Fruit fly (Drosophila melanogaster): ENCODE measurements around the gene nrv2.

nrv2 gene

DNA sequence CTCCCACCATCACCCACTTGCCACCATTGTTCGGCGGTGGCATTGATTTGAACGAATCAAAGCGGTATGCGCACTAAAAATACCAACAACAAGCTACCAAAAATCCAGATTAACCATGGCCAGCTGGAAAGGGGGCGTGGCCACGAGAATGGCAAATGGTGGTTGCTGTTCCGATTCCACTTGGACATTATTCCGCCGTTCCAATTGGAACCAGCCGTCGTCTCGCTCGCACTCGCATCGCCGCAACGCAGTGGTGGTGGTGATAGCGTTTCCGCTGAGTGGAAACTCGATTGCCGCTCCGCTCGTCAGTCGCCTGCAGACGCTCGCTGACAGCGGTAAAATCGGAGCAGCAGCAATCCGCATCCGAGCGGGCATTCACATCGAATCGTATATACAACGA, 23.0 kb upstream of the nrv2 start, which contains the start of gene sens-2 (continued):
- TF ChIP-seq Dp (GFP tag; optimal IDR thresholded peaks at IDR 0.05): no peak
- no peak for TF ChIP-seq dan (GFP tag; IDR thresholded peaks at IDR 0.05)
- TF ChIP-seq CG11696 (GFP tag; IDR thresholded peaks at IDR 0.05): no peak
- no peak for TF ChIP-seq CG33213 (GFP tag; optimal IDR thresholded peaks at IDR 0.05)
- no peak for TF ChIP-seq schlank (tag; optimal IDR thresholded peaks at IDR 0.05)
- no peak for TF ChIP-seq CG12769 (tag; optimal IDR thresholded peaks at IDR 0.05)
- no peak for TF ChIP-seq hkb (optimal IDR thresholded peaks at IDR 0.05)
- no peak for TF ChIP-seq hkb (GFP tag; IDR thresholded peaks at IDR 0.05)
- no peak for TF ChIP-seq Dad (GFP tag; optimal IDR thresholded peaks at IDR 0.05)
- TF ChIP-seq CG2875 (GFP tag; optimal IDR thresholded peaks at IDR 0.05): no peak
- no peak for TF ChIP-seq CG9727 (GFP tag; optimal IDR thresholded peaks at IDR 0.05)
- no peak for TF ChIP-seq ham (GFP tag; IDR thresholded peaks at IDR 0.05)
- TF ChIP-seq Hr78 (GFP tag; optimal IDR thresholded peaks at IDR 0.05): no peak
- no peak for TF ChIP-seq ato (GFP tag; IDR thresholded peaks at IDR 0.05; ENCODE audit: partially characterized antibody)
- TF ChIP-seq CG10267 (tag; optimal IDR thresholded peaks at IDR 0.05): no peak
- TF ChIP-seq hth (optimal IDR thresholded peaks at IDR 0.05): no peak
- no peak for TF ChIP-seq CG30431 (GFP tag; optimal IDR thresholded peaks at IDR 0.05)
- no peak for TF ChIP-seq CG8944 (GFP tag; optimal IDR thresholded peaks at IDR 0.05)
- TF ChIP-seq CG9215 (GFP tag; IDR thresholded peaks at IDR 0.05): no peak
- no peak for TF ChIP-seq CG4617 (GFP tag; optimal IDR thresholded peaks at IDR 0.05; ENCODE audit: borderline replicate concordance)
- no peak for TF ChIP-seq dpn (GFP tag; optimal IDR thresholded peaks at IDR 0.05)
- peak; percentile 83 for TF ChIP-seq CG8478 (optimal IDR thresholded peaks at IDR 0.05)
- no peak for TF ChIP-seq Ssrp (tag; optimal IDR thresholded peaks at IDR 0.05)
- TF ChIP-seq CG7839 (tag; optimal IDR thresholded peaks at IDR 0.05): no peak
- peak; percentile 33; the same call in 1 of the 3 replicates for TF ChIP-seq CG34224 (GFP tag; IDR thresholded peaks at IDR 0.05; ENCODE audit: partially characterized antibody)
- TF ChIP-seq zen2 (GFP tag; IDR thresholded peaks at IDR 0.05; ENCODE audit: partially characterized antibody): no peak
- TF ChIP-seq en (GFP tag; optimal IDR thresholded peaks at IDR 0.05): no peak
- TF ChIP-seq CG15479 (GFP tag; optimal IDR thresholded peaks at IDR 0.05): no peak
- no peak for TF ChIP-seq CG14441 (GFP tag; IDR thresholded peaks at IDR 0.05)
- TF ChIP-seq kni (GFP tag; optimal IDR thresholded peaks at IDR 0.05): peak; percentile 42
- no peak for TF ChIP-seq CG16863 (GFP tag; optimal IDR thresholded peaks at IDR 0.05)
- TF ChIP-seq ERR (GFP tag; optimal IDR thresholded peaks at IDR 0.05): no peak
- no peak for TF ChIP-seq chn (GFP tag; optimal IDR thresholded peaks at IDR 0.05)
- TF ChIP-seq Dek (tag; optimal IDR thresholded peaks at IDR 0.05): no peak
- TF ChIP-seq gro (GFP tag; optimal IDR thresholded peaks at IDR 0.05): no peak
- TF ChIP-seq CG7745 (tag; optimal IDR thresholded peaks at IDR 0.05): no peak
- TF ChIP-seq CG30403 (GFP tag; optimal IDR thresholded peaks at IDR 0.05): no peak
- no peak for TF ChIP-seq CG4854 (GFP tag; optimal IDR thresholded peaks at IDR 0.05)
- TF ChIP-seq Antp (GFP tag; optimal IDR thresholded peaks at IDR 0.05): no peak
- TF ChIP-seq Lpt (GFP tag; optimal IDR thresholded peaks at IDR 0.05): no peak
- TF ChIP-seq CoRest (tag; optimal IDR thresholded peaks at IDR 0.05): peak; percentile 49
- no peak for TF ChIP-seq Sin3A (optimal IDR thresholded peaks at IDR 0.05)
- no peak for TF ChIP-seq CG4820 (GFP tag; optimal IDR thresholded peaks at IDR 0.05)
- no peak for TF ChIP-seq CG2678 (tag; optimal IDR thresholded peaks at IDR 0.05)
- TF ChIP-seq Hey (tag; optimal IDR thresholded peaks at IDR 0.05): peak; percentile 84
- TF ChIP-seq CG33557 (GFP tag; optimal IDR thresholded peaks at IDR 0.05): no peak
- TF ChIP-seq fru (optimal IDR thresholded peaks at IDR 0.05): no peak
- TF ChIP-seq Bteb2 (GFP tag; optimal IDR thresholded peaks at IDR 0.05): no peak
- TF ChIP-seq pfk (GFP tag; optimal IDR thresholded peaks at IDR 0.05): peak; percentile 99
- TF ChIP-seq HLH4C (GFP tag; IDR thresholded peaks at IDR 0.05; ENCODE audit: partially characterized antibody): no peak
- no peak for TF ChIP-seq CG13424 (tag; optimal IDR thresholded peaks at IDR 0.05)
- no peak for TF ChIP-seq ash1 (GFP tag; optimal IDR thresholded peaks at IDR 0.05)
- no peak for TF ChIP-seq CG10366 (GFP tag; IDR thresholded peaks at IDR 0.05)
